Worm (Caenorhabditis elegans): ENCODE measurements around the gene W01B6.5.

W01B6.5 gene

ce11 chrIV:10078003-10078402, 2.0 kb downstream of the W01B6.5 start:
- TF ChIP-seq Y48G9A.11 (GFP tag; IDR thresholded peaks at IDR 0.05) (no peak), unc-62 (GFP tag; optimal IDR thresholded peaks at IDR 0.05 in 1 of 2) (peak in 1 of 2 experiments; percentile 92), unc-62 (tag; optimal IDR thresholded peaks at IDR 0.05) (no peak)

ce11 chrIV:10080816-10081215, 4.8 kb downstream of the W01B6.5 start, which contains the start of gene W01B6.6:
Gene W01B6.6 (plus strand): TSS chrIV:10081116.
- TF ChIP-seq tra-1 (GFP tag; IDR thresholded peaks at IDR 0.05) (no peak), lin-38 (GFP tag; IDR thresholded peaks at IDR 0.05) (no peak), lin-29 (GFP tag; IDR thresholded peaks at IDR 0.05) (no peak), ceh-28 (tag; optimal IDR thresholded peaks at IDR 0.05) (no peak), dmd-8 (GFP tag; IDR thresholded peaks at IDR 0.05) (no peak), lin-1 (GFP tag; IDR thresholded peaks at IDR 0.05) (no peak), vab-7 (GFP tag; IDR thresholded peaks at IDR 0.05) (no peak), unc-39 (tag; optimal IDR thresholded peaks at IDR 0.05) (no peak)

ce11 chrIV:10084323-10084959, 8.4 kb downstream of the W01B6.5 start, which contains the start of gene W01B6.8:
Gene W01B6.8 (minus strand): TSS chrIV:10084373.
- TF ChIP-seq pha-4 (GFP tag; IDR thresholded peaks at IDR 0.05) (peak; percentile 67; the same call in 1 of the 2 replicates), pha-4 (tag; optimal IDR thresholded peaks at IDR 0.05) (no peak), mxl-2 (GFP tag; conservative IDR thresholded peaks at IDR 0.05) (no peak), ceh-32 (tag; optimal IDR thresholded peaks at IDR 0.05; ENCODE audit: poor library complexity) (no peak), set-16 (GFP tag; IDR thresholded peaks at IDR 0.05) (peak; percentile 99), madf-9 (GFP tag; conservative IDR thresholded peaks at IDR 0.05) (no peak), ama-1 (optimal IDR thresholded peaks at IDR 0.05) (no peak), spr-3 (GFP tag; optimal IDR thresholded peaks at IDR 0.05) (no peak), zfp-3 (GFP tag; conservative IDR thresholded peaks at IDR 0.05) (no peak), Y75B8A.6 (GFP tag; IDR thresholded peaks at IDR 0.05) (no peak), spr-1 (tag; optimal IDR thresholded peaks at IDR 0.05) (no peak), unc-130 (GFP tag; optimal IDR thresholded peaks at IDR 0.05) (no peak), egl-43 (GFP tag; IDR thresholded peaks at IDR 0.05) (0 out of 2 replicates have a peak, but pooled peaks have one; percentile 19), F26F4.8 (GFP tag; conservative IDR thresholded peaks at IDR 0.05) (no peak), jun-1 (tag; optimal IDR thresholded peaks at IDR 0.05) (no peak), lin-15B (tag; optimal IDR thresholded peaks at IDR 0.05) (no peak), sdz-12 (GFP tag; optimal IDR thresholded peaks at IDR 0.05) (no peak)

ce11 chrIV:10085401-10086187, 9.6 kb downstream of the W01B6.5 start, which contains the start of the genes col-2 and ndc-80:
Gene col-2 (minus strand): TSS chrIV:10085451.
Gene ndc-80 (plus strand): TSS chrIV:10086137.
- TF ChIP-seq zip-11 (GFP tag; IDR thresholded peaks at IDR 0.05) = no peak
- no peak for TF ChIP-seq ceh-62 (tag; optimal IDR thresholded peaks at IDR 0.05)
- no peak for TF ChIP-seq duxl-1 (tag; optimal IDR thresholded peaks at IDR 0.05; ENCODE audit: poor library complexity)
- TF ChIP-seq R02D3.7 (tag; optimal IDR thresholded peaks at IDR 0.05) = no peak
- TF ChIP-seq nhr-11 (tag; optimal IDR thresholded peaks at IDR 0.05) = peak; percentile 35
- no peak for TF ChIP-seq tag-97 (GFP tag; IDR thresholded peaks at IDR 0.05)
- peak; percentile 27 for TF ChIP-seq mxl-3 (GFP tag; optimal IDR thresholded peaks at IDR 0.05)
- TF ChIP-seq nhr-77 (tag; optimal IDR thresholded peaks at IDR 0.05) = no peak
- no peak for TF ChIP-seq cey-2 (tag; optimal IDR thresholded peaks at IDR 0.05; ENCODE audit: borderline replicate concordance, insufficient read depth)
- no peak for TF ChIP-seq dmd-9 (GFP tag; IDR thresholded peaks at IDR 0.05)
- no peak for TF ChIP-seq jun-1 (tag; optimal IDR thresholded peaks at IDR 0.05)
- TF ChIP-seq pqm-1 (tag; optimal IDR thresholded peaks at IDR 0.05) = no peak
- TF ChIP-seq dpl-1 (GFP tag; optimal IDR thresholded peaks at IDR 0.05) = peak; percentile 82
- TF ChIP-seq spr-3 (GFP tag; optimal IDR thresholded peaks at IDR 0.05) = no peak
- no peak for TF ChIP-seq snpc-4 (tag; optimal IDR thresholded peaks at IDR 0.05)
- no peak for TF ChIP-seq egl-43 (GFP tag; IDR thresholded peaks at IDR 0.05)
- no peak for TF ChIP-seq nhr-237 (tag; optimal IDR thresholded peaks at IDR 0.05)
- TF ChIP-seq daf-12 (tag; optimal IDR thresholded peaks at IDR 0.05) = no peak
- no peak for TF ChIP-seq egl-27 (tag; optimal IDR thresholded peaks at IDR 0.05)
- no peak for TF ChIP-seq daf-8 (GFP tag; IDR thresholded peaks at IDR 0.05)
- peak in 1 of 2 experiments; percentile 0 for TF ChIP-seq mdl-1 (tag; optimal IDR thresholded peaks at IDR 0.05)
